Fruit fly (Drosophila melanogaster) whole organism, embryonic: ENCODE measurements around the gene CG6048.

Experiments used
- ATbp ChIP-seq: fragments of 200-800 bp; sonication (Bioruptor generic); optimal IDR thresholded peaks from 2 replicates; lab custom pipeline; 2017; ENCODE audit warnings: missing biosample characterization, mild to moderate bottlenecking, missing genetic modification characterization, missing genetic modification reagents
- Antp ChIP-seq: fragments of 200-800 bp; sonication (Bioruptor generic); optimal IDR thresholded peaks from 3 replicates; lab custom pipeline; 2016; ENCODE audit warnings: missing biosample characterization, missing genetic modification characterization
- Blimp-1 ChIP-seq: fragments of 200-800 bp; sonication (Bioruptor generic); optimal IDR thresholded peaks from 3 replicates; lab custom pipeline; 2018; ENCODE audit warnings: missing biosample characterization, missing genetic modification characterization, mild to moderate bottlenecking, moderate library complexity, missing genetic modification reagents
- CG10959 ChIP-seq: fragments of 200-800 bp; sonication (Bioruptor generic); IDR thresholded peaks from 2 replicates; pipeline ENCODE4 v1.3.6; 2022; ENCODE audit warnings: missing biosample characterization, missing genetic modification characterization
- CG1233 ChIP-seq: fragments of 200-800 bp; sonication (Bioruptor generic); optimal IDR thresholded peaks from 4 replicates; lab custom pipeline; 2018; ENCODE audit warnings: missing biosample characterization, mild to moderate bottlenecking, missing genetic modification characterization
- CG12659 ChIP-seq: fragments of 200-800 bp; sonication (Bioruptor generic); optimal IDR thresholded peaks from 3 replicates; lab custom pipeline; 2017; ENCODE audit warnings: mild to moderate bottlenecking, missing biosample characterization, missing genetic modification reagents, missing genetic modification characterization
- CG13424 ChIP-seq: fragments of 200-800 bp; sonication (Bioruptor generic); optimal IDR thresholded peaks from 2 replicates; lab custom pipeline; 2019; ENCODE audit warnings: missing biosample characterization, mild to moderate bottlenecking, missing genetic modification characterization, moderate library complexity
- CG14050 ChIP-seq: fragments of 200-800 bp; sonication (Bioruptor generic); IDR thresholded peaks from 3 replicates; pipeline ENCODE4 v1.3.6; 2022; ENCODE audit warnings: missing biosample characterization, missing genetic modification characterization
- CG14710 ChIP-seq: fragments of 200-800 bp; sonication (Bioruptor generic); optimal IDR thresholded peaks from 3 replicates; lab custom pipeline; 2019; ENCODE audit warnings: missing biosample characterization, mild to moderate bottlenecking, missing genetic modification characterization, moderate library complexity
- CG15269 ChIP-seq: fragments of 200-800 bp; sonication (Bioruptor generic); optimal IDR thresholded peaks from 2 replicates; lab custom pipeline; 2018; ENCODE audit warnings: missing biosample characterization, mild to moderate bottlenecking, missing genetic modification characterization, moderate library complexity
- CG1603 ChIP-seq: fragments of 200-800 bp; sonication (Bioruptor generic); optimal IDR thresholded peaks from 2 replicates; lab custom pipeline; 2019; ENCODE audit warnings: missing biosample characterization, mild to moderate bottlenecking, missing genetic modification characterization, moderate library complexity
- CG16863 ChIP-seq: fragments of 200-800 bp; sonication (Bioruptor generic); optimal IDR thresholded peaks from 3 replicates; lab custom pipeline; 2016; ENCODE audit warnings: missing biosample characterization, missing genetic modification characterization
- CG17359 ChIP-seq: fragments of 200-800 bp; sonication (Bioruptor generic); optimal IDR thresholded peaks from 3 replicates; lab custom pipeline; 2018; ENCODE audit warnings: missing biosample characterization, mild to moderate bottlenecking, missing genetic modification characterization, moderate library complexity
- CG17829 ChIP-seq: fragments of 200-800 bp; optimal IDR thresholded peaks from 2 replicates; lab custom pipeline; 2019; ENCODE audit warnings: missing biosample characterization, mild to moderate bottlenecking, missing genetic modification characterization, moderate library complexity
- CG31441 ChIP-seq: fragments of 200-800 bp; sonication (Bioruptor generic); IDR thresholded peaks from 2 replicates; pipeline ENCODE4 v1.3.6; 2022; ENCODE audit warnings: missing biosample characterization, missing genetic modification characterization
- CG32532 ChIP-seq: fragments of 200-800 bp; sonication (Bioruptor generic); IDR thresholded peaks from 2 replicates; pipeline ENCODE4 v1.3.6; 2022; ENCODE audit warnings: missing biosample characterization, missing genetic modification characterization
- CG32772 ChIP-seq: fragments of 200-800 bp; sonication (Bioruptor generic); IDR thresholded peaks from 2 replicates; pipeline ENCODE4 v1.3.6; 2022; ENCODE audit warnings: missing biosample characterization, missing genetic modification characterization
- CG33213 ChIP-seq: fragments of 200-800 bp; sonication (Bioruptor generic); optimal IDR thresholded peaks from 3 replicates; lab custom pipeline; 2016; ENCODE audit warnings: missing biosample characterization, missing genetic modification characterization
- CG43689 ChIP-seq: fragments of 200-800 bp; sonication (Bioruptor generic); IDR thresholded peaks from 2 replicates; pipeline ENCODE4 v1.3.6; 2022; ENCODE audit warnings: missing biosample characterization, missing genetic modification characterization
- CG5245 ChIP-seq: fragments of 200-800 bp; sonication (Bioruptor generic); optimal IDR thresholded peaks from 3 replicates; lab custom pipeline; 2016; ENCODE audit warnings: missing biosample characterization, missing genetic modification characterization
- CG6689 ChIP-seq: fragments of 200-800 bp; sonication (Bioruptor generic); IDR thresholded peaks from 2 replicates; pipeline ENCODE4 v1.3.6; 2022; ENCODE audit warnings: missing biosample characterization, missing genetic modification characterization
- CG7357 ChIP-seq: fragments of 200-800 bp; sonication (Bioruptor generic); IDR thresholded peaks from 3 replicates; pipeline ENCODE4 v1.3.6; 2022; ENCODE audit warnings: missing biosample characterization, missing genetic modification characterization
- CG8089 ChIP-seq: fragments of 200-800 bp; sonication (Bioruptor generic); optimal IDR thresholded peaks from 3 replicates; lab custom pipeline; 2016; ENCODE audit warnings: missing biosample characterization, missing genetic modification characterization
- CG8765 ChIP-seq: fragments of 200-800 bp; sonication (Bioruptor generic); IDR thresholded peaks from 2 replicates; pipeline ENCODE4 v1.3.6; 2022; ENCODE audit warnings: missing biosample characterization, missing genetic modification characterization
- Fer1 ChIP-seq: fragments of 200-800 bp; sonication (Bioruptor generic); optimal IDR thresholded peaks from 2 replicates; lab custom pipeline; 2017; ENCODE audit warnings: missing biosample characterization, mild to moderate bottlenecking, missing genetic modification characterization
- H2.0 ChIP-seq: fragments of 200-800 bp; sonication (Bioruptor generic); IDR thresholded peaks from 2 replicates; pipeline ENCODE4 v1.3.6; 2022; ENCODE audit warnings: missing biosample characterization, missing genetic modification characterization
- Max ChIP-seq: fragments of 200-800 bp; sonication (Bioruptor generic); optimal IDR thresholded peaks from 2 replicates; lab custom pipeline; 2016; ENCODE audit warnings: missing biosample characterization, mild to moderate bottlenecking, missing genetic modification characterization
- NC2β ChIP-seq: fragments of 200-800 bp; sonication (Bioruptor generic); optimal IDR thresholded peaks from 2 replicates; lab custom pipeline; 2016; ENCODE audit warnings: missing biosample characterization, missing genetic modification characterization
- Neu2 ChIP-seq: fragments of 200-800 bp; sonication (Bioruptor generic); optimal IDR thresholded peaks from 3 replicates; lab custom pipeline; 2016; ENCODE audit warnings: missing biosample characterization, missing genetic modification characterization, borderline replicate concordance
- Sox100B ChIP-seq: fragments of 200-800 bp; sonication (Bioruptor generic); optimal IDR thresholded peaks from 3 replicates; lab custom pipeline; 2018; ENCODE audit warnings: missing biosample characterization, mild to moderate bottlenecking, missing genetic modification characterization
- Trl ChIP-seq, 3 experiments: fragments of >200 bp in 2 of 3; fragments of 200-800 bp in 1 of 3; sonication (Bioruptor generic) in 1 of 3; optimal IDR thresholded peaks; 2 replicates in 1 of 3; 3 replicates in 2 of 3; lab custom pipeline; 2016 to 2017; ENCODE audit warnings: missing biosample characterization in 1 of 3, missing genetic modification characterization in 1 of 3
- ase ChIP-seq: fragments of 200-800 bp; sonication (Bioruptor generic); IDR thresholded peaks from 3 replicates; pipeline ENCODE4 v1.3.6; 2022; ENCODE audit warnings: missing biosample characterization, missing genetic modification characterization
- bcd ChIP-seq: fragments of 200-800 bp; sonication (Bioruptor generic); optimal IDR thresholded peaks from 2 replicates; lab custom pipeline; 2017; ENCODE audit warnings: missing biosample characterization, mild to moderate bottlenecking, missing genetic modification characterization
- bsh ChIP-seq, 2 experiments: fragments of 200-800 bp; sonication (Bioruptor generic); optimal IDR thresholded peaks; 2 replicates each; lab custom pipeline; 2017 to 2018; ENCODE audit warnings: mild to moderate bottlenecking in 2 of 2, missing biosample characterization in 2 of 2, missing genetic modification characterization in 2 of 2, moderate library complexity in 1 of 2
- cas ChIP-seq: fragments of 200-800 bp; sonication (Bioruptor generic); IDR thresholded peaks from 2 replicates; pipeline ENCODE4 v1.3.6; 2022; ENCODE audit warnings: missing biosample characterization, missing genetic modification characterization
- chif ChIP-seq, 2 experiments: fragments of 200-800 bp; sonication (Bioruptor generic); optimal IDR thresholded peaks; 3 replicates each; lab custom pipeline; 2016; ENCODE audit warnings: missing biosample characterization in 2 of 2, missing genetic modification characterization in 2 of 2
- chn ChIP-seq: fragments of 200-800 bp; sonication (Bioruptor generic); optimal IDR thresholded peaks from 2 replicates; lab custom pipeline; 2016; ENCODE audit warnings: missing biosample characterization, missing genetic modification characterization
- ci ChIP-seq: fragments of 200-800 bp; sonication (Bioruptor generic); IDR thresholded peaks from 3 replicates; pipeline ENCODE4 v1.3.6; 2022; ENCODE audit warnings: missing biosample characterization, missing genetic modification characterization
- croc ChIP-seq: fragments of 200-800 bp; sonication (Bioruptor generic); conservative IDR thresholded peaks from 3 replicates; pipeline ENCODE4 v1.3.6; 2022; ENCODE audit warnings: missing biosample characterization, missing genetic modification characterization
- dmrt99B ChIP-seq: fragments of 200-800 bp; sonication (Bioruptor generic); optimal IDR thresholded peaks from 2 replicates; lab custom pipeline; 2018; ENCODE audit warnings: missing biosample characterization, mild to moderate bottlenecking, missing genetic modification characterization, moderate library complexity
- gro ChIP-seq: fragments of 200-800 bp; sonication (Bioruptor generic); optimal IDR thresholded peaks from 2 replicates; lab custom pipeline; 2016; ENCODE audit warnings: missing biosample characterization, missing genetic modification characterization
- hkb ChIP-seq, 2 experiments: fragments of 200-800 bp in 1 of 2; fragments of >200 bp in 1 of 2; sonication (Bioruptor generic) in 1 of 2; IDR thresholded peaks in 1 of 2; optimal IDR thresholded peaks in 1 of 2; 2 replicates each; pipeline versions ENCODE4 v1.3.6 to Lab custom; 2017 to 2022; ENCODE audit warnings: missing biosample characterization in 1 of 2, missing genetic modification characterization in 1 of 2
- lola ChIP-seq, 3 experiments: fragments of >200 bp in 2 of 3; fragments of 200-800 bp in 1 of 3; sonication (Bioruptor generic) in 1 of 3; optimal IDR thresholded peaks; 2 replicates each; lab custom pipeline; 2017 to 2019; ENCODE audit warnings: missing biosample characterization in 3 of 3, missing genetic modification characterization in 3 of 3, mild to moderate bottlenecking in 1 of 3, moderate library complexity in 1 of 3
- nau ChIP-seq: fragments of 200-800 bp; sonication (Bioruptor generic); optimal IDR thresholded peaks from 3 replicates; lab custom pipeline; 2017; ENCODE audit warnings: missing biosample characterization, mild to moderate bottlenecking, missing genetic modification characterization, missing genetic modification reagents
- nmo ChIP-seq: fragments of 200-800 bp; sonication (Bioruptor generic); optimal IDR thresholded peaks from 2 replicates; lab custom pipeline; 2018; ENCODE audit warnings: missing biosample characterization, mild to moderate bottlenecking, missing genetic modification characterization, moderate library complexity
- pum ChIP-seq: fragments of 200-800 bp; sonication (Bioruptor generic); optimal IDR thresholded peaks from 2 replicates; lab custom pipeline; 2016; ENCODE audit warnings: missing biosample characterization, missing genetic modification characterization
- sim ChIP-seq: fragments of 200-800 bp; sonication (Bioruptor generic); IDR thresholded peaks from 2 replicates; pipeline ENCODE4 v1.3.6; 2022; ENCODE audit warnings: missing biosample characterization, missing genetic modification characterization
- sug ChIP-seq: fragments of 200-800 bp; optimal IDR thresholded peaks from 2 replicates; lab custom pipeline; 2019; ENCODE audit warnings: missing biosample characterization, mild to moderate bottlenecking, missing genetic modification characterization, moderate library complexity
- ttk ChIP-seq: fragments of 200-800 bp; sonication (Bioruptor generic); IDR thresholded peaks from 2 replicates; pipeline ENCODE4 v2.1.2; 2022; ENCODE audit warnings: missing biosample characterization, missing genetic modification characterization

The CG6048 gene

DNA sequence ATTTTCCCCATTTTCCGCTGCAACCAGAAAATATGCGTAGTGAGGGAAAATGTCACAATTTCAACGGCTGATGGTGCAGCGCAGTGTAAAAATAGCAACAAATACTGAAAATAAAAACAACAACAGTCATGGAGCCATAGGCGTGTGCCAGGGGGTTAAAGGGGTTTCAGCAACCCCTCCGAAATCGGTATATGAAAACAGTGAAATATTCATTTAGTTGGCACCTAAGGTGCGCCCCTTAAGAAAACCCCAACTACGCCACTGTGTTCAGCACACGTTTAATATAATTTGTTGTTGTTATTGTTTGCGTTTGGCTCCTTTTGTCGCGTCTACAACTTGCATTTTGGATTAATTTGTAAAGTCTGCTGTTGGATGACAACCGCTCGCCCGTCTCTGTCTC, 19.7 kb downstream of the CG6048 start (continued):
- TF ChIP-seq H2.0 (GFP tag; lab: Robert Waterston, UW) (peak; percentile 28; the same call in 1 of the 2 replicates), Trl (optimal IDR thresholded peaks at IDR 0.05; lab: Kevin White, UChicago) (no peak), Trl (GFP tag; optimal IDR thresholded peaks at IDR 0.05; lab: Kevin White, UChicago) (no peak), CG13424 (tag; lab: Kevin White, UChicago) (peak; percentile 47), ttk (GFP tag; lab: Robert Waterston, UW) (peak; percentile 60), sim (GFP tag; lab: Robert Waterston, UW) (0 out of 2 replicates have a peak, but pooled peaks have one; percentile 24), CG14050 (GFP tag; lab: Robert Waterston, UW) (peak; percentile 19; the same call in 1 of the 3 replicates), CG16863 (peak; percentile 49), CG17359 (tag; lab: Kevin White, UChicago) (peak; percentile 41), croc (GFP tag; lab: Robert Waterston, UW) (peak; percentile 51; the same call in 2 of the 3 replicates), NC2β (GFP tag; lab: Kevin White, UChicago) (no peak), CG7357 (GFP tag; lab: Robert Waterston, UW) (0 out of 3 replicates have a peak, but pooled peaks have one; percentile 20), CG8765 (0 out of 2 replicates have a peak, but pooled peaks have one; percentile 28), CG5245 (GFP tag; lab: Kevin White, UChicago) (peak; percentile 35), Neu2 (GFP tag; lab: Kevin White, UChicago) (no peak), ATbp (GFP tag; lab: Kevin White, UChicago) (peak; percentile 41), cas (GFP tag; lab: Robert Waterston, UW) (no peak), CG8089 (GFP tag; lab: Kevin White, UChicago) (peak; percentile 17), CG17829 (tag; lab: Kevin White, UChicago) (peak; percentile 19), dmrt99B (tag; lab: Kevin White, UChicago) (peak; percentile 40), CG32772 (peak; percentile 70), Max (GFP tag; lab: Kevin White, UChicago) (no peak), nmo (GFP tag; lab: Kevin White, UChicago) (peak; percentile 32), CG43689 (no peak), CG32532 (GFP tag; lab: Robert Waterston, UW) (peak; percentile 51; the same call in 1 of the 2 replicates), Antp (peak; percentile 28), ci (GFP tag; lab: Robert Waterston, UW) (peak; percentile 85), Fer1 (GFP tag; lab: Kevin White, UChicago) (no peak), CG1233 (no peak), pum (GFP tag; lab: Kevin White, UChicago) (peak; percentile 27), ase (GFP tag; lab: Robert Waterston, UW) (peak; percentile 46; the same call in 1 of the 3 replicates), CG10959 (peak; percentile 47), Blimp-1 (GFP tag; lab: Kevin White, UChicago) (peak; percentile 39), bcd (GFP tag; lab: Kevin White, UChicago) (peak; percentile 13), hkb (optimal IDR thresholded peaks at IDR 0.05; lab: Kevin White, UChicago) (no peak), hkb (GFP tag; IDR thresholded peaks at IDR 0.05; lab: Robert Waterston, UW) (no peak), CG14710 (tag; lab: Kevin White, UChicago) (peak; percentile 14), CG15269 (peak; percentile 29), Sox100B (GFP tag; lab: Kevin White, UChicago) (no peak), CG31441 (GFP tag; lab: Robert Waterston, UW) (peak; percentile 47), CG1603 (peak; percentile 67), CG6689 (GFP tag; lab: Robert Waterston, UW) (peak; percentile 41; the same call in 1 of the 2 replicates), CG12659 (GFP tag; lab: Kevin White, UChicago) (peak; percentile 14), CG33213 (GFP tag; lab: Kevin White, UChicago) (peak; percentile 7), lola (GFP tag; optimal IDR thresholded peaks at IDR 0.05; lab: Kevin White, UChicago) (peak in 1 of 3 experiments; percentile 10), gro (GFP tag; lab: Kevin White, UChicago) (no peak), sug (no peak), nau (no peak), chif (GFP tag; optimal IDR thresholded peaks at IDR 0.05; lab: Kevin White, UChicago) (peak; percentile 5 to 55), bsh (GFP tag; optimal IDR thresholded peaks at IDR 0.05; lab: Kevin White, UChicago) (peak; percentile 18 to 70), chn (GFP tag; lab: Kevin White, UChicago) (peak; percentile 52)
